Fruit fly (Drosophila melanogaster) whole organism, embryonic: ENCODE results near the gene CG44838.

Source experiments
- Antp ChIP-seq: fragments of 200-800 bp; sonication (Bioruptor generic); optimal IDR thresholded peaks from 3 replicates; lab custom pipeline; 2016; ENCODE audit warnings: missing biosample characterization, missing genetic modification characterization
- CG10366 ChIP-seq: fragments of 200-800 bp; sonication (Bioruptor generic); IDR thresholded peaks from 2 replicates; pipeline ENCODE4 v1.3.6; 2022; ENCODE audit warnings: missing biosample characterization, missing genetic modification characterization
- CG11560 ChIP-seq: fragments of 200-800 bp; sonication (Bioruptor generic); IDR thresholded peaks from 3 replicates; pipeline ENCODE4 v1.3.6; 2022; ENCODE audit warnings: missing biosample characterization, missing genetic modification characterization
- CG11695 ChIP-seq: fragments of 200-800 bp; sonication (Bioruptor generic); IDR thresholded peaks from 3 replicates; pipeline ENCODE4 v1.3.6; 2022; ENCODE audit warnings: missing biosample characterization, missing genetic modification characterization
- CG12155 ChIP-seq: fragments of 200-800 bp; sonication (Bioruptor generic); optimal IDR thresholded peaks from 3 replicates; lab custom pipeline; 2016; ENCODE audit warnings: missing biosample characterization, missing genetic modification characterization
- CG12219 ChIP-seq: fragments of 200-800 bp; sonication (Bioruptor generic); optimal IDR thresholded peaks from 3 replicates; lab custom pipeline; 2018; ENCODE audit warnings: missing biosample characterization, mild to moderate bottlenecking, missing genetic modification characterization
- CG13287 ChIP-seq: fragments of 200-800 bp; sonication (Bioruptor generic); IDR thresholded peaks from 2 replicates; pipeline ENCODE4 v1.3.6; 2022; ENCODE audit warnings: missing biosample characterization, missing genetic modification characterization; ENCODE audit not compliant: partially characterized antibody
- CG13894 ChIP-seq: fragments of 200-800 bp; sonication (Bioruptor generic); optimal IDR thresholded peaks from 3 replicates; lab custom pipeline; 2018; ENCODE audit warnings: missing biosample characterization, mild to moderate bottlenecking, missing genetic modification characterization, moderate library complexity
- CG14050 ChIP-seq: fragments of 200-800 bp; sonication (Bioruptor generic); IDR thresholded peaks from 3 replicates; pipeline ENCODE4 v1.3.6; 2022; ENCODE audit warnings: missing biosample characterization, missing genetic modification characterization
- CG17568 ChIP-seq: fragments of 200-800 bp; sonication (Bioruptor generic); optimal IDR thresholded peaks from 2 replicates; lab custom pipeline; 2018; ENCODE audit warnings: missing biosample characterization, mild to moderate bottlenecking, missing genetic modification characterization, moderate library complexity
- CG17802 ChIP-seq: fragments of 200-800 bp; sonication (Bioruptor generic); optimal IDR thresholded peaks from 2 replicates; lab custom pipeline; 2018; ENCODE audit warnings: missing biosample characterization, mild to moderate bottlenecking, missing genetic modification characterization, moderate library complexity
- CG2678 ChIP-seq: fragments of 200-800 bp; sonication (Bioruptor generic); optimal IDR thresholded peaks from 3 replicates; lab custom pipeline; 2019; ENCODE audit warnings: missing biosample characterization, mild to moderate bottlenecking, missing genetic modification characterization, moderate library complexity
- CG2712 ChIP-seq: fragments of 200-800 bp; optimal IDR thresholded peaks from 3 replicates; lab custom pipeline; 2019; ENCODE audit warnings: missing biosample characterization, mild to moderate bottlenecking, missing genetic modification characterization, moderate library complexity
- CG2875 ChIP-seq: fragments of 200-800 bp; sonication (Bioruptor generic); optimal IDR thresholded peaks from 2 replicates; lab custom pipeline; 2017; ENCODE audit warnings: missing biosample characterization, mild to moderate bottlenecking, missing genetic modification characterization, missing genetic modification reagents
- CG5953 ChIP-seq: fragments of 200-800 bp; sonication (Bioruptor generic); IDR thresholded peaks from 2 replicates; pipeline ENCODE4 v1.3.6; 2022; ENCODE audit warnings: missing biosample characterization, missing genetic modification characterization
- CG6791 ChIP-seq: fragments of 200-800 bp; sonication (Bioruptor generic); IDR thresholded peaks from 3 replicates; pipeline ENCODE4 v1.3.6; 2022; ENCODE audit warnings: missing biosample characterization, missing genetic modification characterization; ENCODE audit not compliant: partially characterized antibody
- CG9797 ChIP-seq: fragments of 200-800 bp; sonication (Bioruptor generic); optimal IDR thresholded peaks from 3 replicates; lab custom pipeline; 2018; ENCODE audit warnings: missing biosample characterization, mild to moderate bottlenecking, missing genetic modification characterization
- CTCF ChIP-seq: fragments of 200-800 bp; sonication (Bioruptor generic); optimal IDR thresholded peaks from 2 replicates; lab custom pipeline; 2017; ENCODE audit warnings: missing biosample characterization, mild to moderate bottlenecking, missing genetic modification characterization, moderate library complexity
- Eip74EF ChIP-seq, 2 experiments: fragments of 200-800 bp in 1 of 2; fragments of >200 bp in 1 of 2; sonication (Bioruptor generic) in 1 of 2; optimal IDR thresholded peaks; 2 replicates each; lab custom pipeline; 2017 to 2019; ENCODE audit warnings: missing biosample characterization in 2 of 2, missing genetic modification characterization in 2 of 2, mild to moderate bottlenecking in 1 of 2, moderate library complexity in 1 of 2
- H2.0 ChIP-seq: fragments of 200-800 bp; sonication (Bioruptor generic); IDR thresholded peaks from 2 replicates; pipeline ENCODE4 v1.3.6; 2022; ENCODE audit warnings: missing biosample characterization, missing genetic modification characterization
- Hr51 ChIP-seq, 2 experiments: fragments of 200-800 bp; sonication (Bioruptor generic); optimal IDR thresholded peaks; 2 replicates in 1 of 2; 3 replicates in 1 of 2; lab custom pipeline; 2016 to 2018; ENCODE audit warnings: missing biosample characterization in 2 of 2, missing genetic modification characterization in 2 of 2, mild to moderate bottlenecking in 1 of 2, moderate library complexity in 1 of 2
- NK7.1 ChIP-seq: fragments of 200-800 bp; sonication (Bioruptor generic); optimal IDR thresholded peaks from 3 replicates; lab custom pipeline; 2016; ENCODE audit warnings: missing biosample characterization, missing genetic modification characterization
- Oli ChIP-seq: fragments of 200-800 bp; sonication (Bioruptor generic); optimal IDR thresholded peaks from 2 replicates; lab custom pipeline; 2018; ENCODE audit warnings: missing biosample characterization, mild to moderate bottlenecking, missing genetic modification characterization, moderate library complexity
- Sry-β ChIP-seq: fragments of 200-800 bp; sonication (Bioruptor generic); optimal IDR thresholded peaks from 2 replicates; lab custom pipeline; 2018; ENCODE audit warnings: missing biosample characterization, mild to moderate bottlenecking, missing genetic modification characterization, moderate library complexity
- Ssrp ChIP-seq: fragments of 200-800 bp; sonication (Bioruptor generic); optimal IDR thresholded peaks from 2 replicates; lab custom pipeline; 2018; ENCODE audit warnings: missing biosample characterization, mild to moderate bottlenecking, missing genetic modification characterization, moderate library complexity
- Taf1 ChIP-seq: fragments of 200-800 bp; sonication (Bioruptor generic); IDR thresholded peaks from 2 replicates; pipeline ENCODE4 v1.3.6; 2022; ENCODE audit warnings: missing biosample characterization, missing genetic modification characterization
- Usf ChIP-seq: fragments of 200-800 bp; sonication (Bioruptor generic); optimal IDR thresholded peaks from 2 replicates; lab custom pipeline; 2017; ENCODE audit warnings: missing genotype, missing biosample characterization, missing genetic modification characterization
- abd-A ChIP-seq: fragments of 200-800 bp; sonication (Bioruptor generic); optimal IDR thresholded peaks from 3 replicates; lab custom pipeline; 2019; ENCODE audit warnings: missing biosample characterization, mild to moderate bottlenecking, missing genetic modification characterization, moderate library complexity
- ap ChIP-seq: fragments of 200-800 bp; sonication (Bioruptor generic); IDR thresholded peaks from 2 replicates; pipeline ENCODE4 v1.3.6; 2022; ENCODE audit warnings: missing biosample characterization, missing genetic modification characterization
- az2 ChIP-seq: fragments of 200-800 bp; sonication (Bioruptor generic); optimal IDR thresholded peaks from 3 replicates; lab custom pipeline; 2016; ENCODE audit warnings: missing biosample characterization, missing genetic modification characterization
- bsh ChIP-seq, 2 experiments: fragments of 200-800 bp; sonication (Bioruptor generic); optimal IDR thresholded peaks; 2 replicates each; lab custom pipeline; 2017 to 2018; ENCODE audit warnings: mild to moderate bottlenecking in 2 of 2, missing biosample characterization in 2 of 2, missing genetic modification characterization in 2 of 2, moderate library complexity in 1 of 2
- fd64A ChIP-seq: fragments of 200-800 bp; sonication (Bioruptor generic); optimal IDR thresholded peaks from 3 replicates; lab custom pipeline; 2018; ENCODE audit warnings: missing biosample characterization, mild to moderate bottlenecking, missing genetic modification characterization
- gfzf ChIP-seq: fragments of 200-800 bp; sonication (Bioruptor generic); optimal IDR thresholded peaks from 2 replicates; lab custom pipeline; 2016; ENCODE audit warnings: missing biosample characterization, mild to moderate bottlenecking, missing genetic modification characterization, moderate library complexity
- grau ChIP-seq: fragments of 200-800 bp; optimal IDR thresholded peaks from 3 replicates; lab custom pipeline; 2019; ENCODE audit warnings: missing biosample characterization, mild to moderate bottlenecking, missing genetic modification characterization, moderate library complexity
- gsb-n ChIP-seq: fragments of 200-800 bp; sonication (Bioruptor generic); optimal IDR thresholded peaks from 3 replicates; lab custom pipeline; 2018; ENCODE audit warnings: missing biosample characterization, mild to moderate bottlenecking, missing genetic modification characterization
- hb ChIP-seq: fragments of 200-800 bp; sonication (Bioruptor generic); IDR thresholded peaks from 3 replicates; pipeline ENCODE4 v1.3.6; 2022; ENCODE audit warnings: missing biosample characterization, missing genetic modification characterization; ENCODE audit not compliant: partially characterized antibody
- nerfin-1 ChIP-seq: fragments of 200-800 bp; sonication (Bioruptor generic); optimal IDR thresholded peaks from 3 replicates; lab custom pipeline; 2019; ENCODE audit warnings: missing biosample characterization, mild to moderate bottlenecking, missing genetic modification characterization, moderate library complexity
- pan ChIP-seq, 4 experiments: fragments of >200 bp in 3 of 4; fragments of 200-800 bp in 1 of 4; sonication (Bioruptor generic) in 1 of 4; optimal IDR thresholded peaks in 3 of 4; IDR thresholded peaks in 1 of 4; 2 replicates each; pipeline versions ENCODE4 v1.3.6 to Lab custom; 2017 to 2022; ENCODE audit warnings: missing biosample characterization in 2 of 4, missing genetic modification characterization in 2 of 4, mixed read lengths in 1 of 4
- row ChIP-seq: fragments of 200-800 bp; sonication (Bioruptor generic); IDR thresholded peaks from 3 replicates; pipeline ENCODE4 v1.3.6; 2022; ENCODE audit warnings: missing biosample characterization, missing genetic modification characterization
- schlank ChIP-seq: fragments of 200-800 bp; sonication (Bioruptor generic); optimal IDR thresholded peaks from 2 replicates; lab custom pipeline; 2018; ENCODE audit warnings: missing biosample characterization, mild to moderate bottlenecking, missing genetic modification characterization
- sim ChIP-seq: fragments of 200-800 bp; sonication (Bioruptor generic); IDR thresholded peaks from 2 replicates; pipeline ENCODE4 v1.3.6; 2022; ENCODE audit warnings: missing biosample characterization, missing genetic modification characterization
- slbo ChIP-seq: fragments of 200-800 bp; sonication (Bioruptor generic); IDR thresholded peaks from 2 replicates; pipeline ENCODE4 v1.3.6; 2022; ENCODE audit warnings: missing biosample characterization, missing genetic modification characterization
- sob ChIP-seq: fragments of 200-800 bp; sonication (Bioruptor generic); IDR thresholded peaks from 2 replicates; pipeline ENCODE4 v1.3.6; 2022; ENCODE audit warnings: missing biosample characterization, missing genetic modification characterization
- tna ChIP-seq: fragments of 200-800 bp; sonication (Bioruptor generic); IDR thresholded peaks from 2 replicates; pipeline ENCODE4 v1.3.6; 2022; ENCODE audit warnings: missing biosample characterization, missing genetic modification characterization; ENCODE audit not compliant: partially characterized antibody
- unpg ChIP-seq: fragments of 200-800 bp; sonication (Bioruptor generic); optimal IDR thresholded peaks from 3 replicates; lab custom pipeline; 2018; ENCODE audit warnings: missing biosample characterization, mild to moderate bottlenecking, missing genetic modification characterization, moderate library complexity
- zf30C ChIP-seq: fragments of 200-800 bp; sonication (Bioruptor generic); optimal IDR thresholded peaks from 3 replicates; lab custom pipeline; 2018; ENCODE audit warnings: missing biosample characterization, mild to moderate bottlenecking, missing genetic modification characterization

CG44838 gene

dm6 chr3L:9429665-9430607 is 30.9 kb upstream of the CG44838 start, which contains the start of the genes RpS17 and MTF-1 (continued):
- TF ChIP-seq schlank (peak; percentile 46), Usf (peak; percentile 1), sob (peak; percentile 55; the same call in 1 of the 2 replicates), CG11560 (tag; lab: Robert Waterston, UW) (no peak), CG12155 (GFP tag; lab: Kevin White, UChicago) (peak; percentile 98), az2 (GFP tag; lab: Kevin White, UChicago) (peak; percentile 16), hb (GFP tag; lab: Robert Waterston, UW) (no peak), grau (peak; percentile 40), unpg (peak; percentile 60), row (peak; percentile 10; the same call in 1 of the 3 replicates), abd-A (no peak), NK7.1 (GFP tag; lab: Kevin White, UChicago) (no peak), sim (GFP tag; lab: Robert Waterston, UW) (0 out of 2 replicates have a peak, but pooled peaks have one; percentile 16), CG12219 (GFP tag; lab: Kevin White, UChicago) (peak; percentile 45), CG2875 (GFP tag; lab: Kevin White, UChicago) (no peak), CG17802 (no peak), slbo (GFP tag; lab: Robert Waterston, UW) (peak; percentile 53), Eip74EF (GFP tag; optimal IDR thresholded peaks at IDR 0.05; lab: Kevin White, UChicago) (peak in 1 of 2 experiments; percentile 73), CG9797 (GFP tag; lab: Kevin White, UChicago) (peak; percentile 85), Oli (tag; lab: Kevin White, UChicago) (peak; percentile 40), CG17568 (GFP tag; lab: Kevin White, UChicago) (peak; percentile 78), ap (GFP tag; lab: Robert Waterston, UW) (no peak), bsh (GFP tag; optimal IDR thresholded peaks at IDR 0.05; lab: Kevin White, UChicago) (peak; percentile 45 to 49), CG10366 (GFP tag; lab: Robert Waterston, UW) (peak; percentile 37), CG2678 (tag; lab: Kevin White, UChicago) (peak; percentile 53), Antp (GFP tag; lab: Kevin White, UChicago) (no peak), fd64A (GFP tag; lab: Kevin White, UChicago) (peak; percentile 21), Sry-β (GFP tag; lab: Kevin White, UChicago) (no peak), CG14050 (peak; percentile 42; the same call in 2 of the 3 replicates), CG13287 (GFP tag; lab: Robert Waterston, UW) (peak; percentile 61; the same call in 1 of the 2 replicates), tna (GFP tag; lab: Robert Waterston, UW) (peak; percentile 38; the same call in 1 of the 2 replicates), pan (optimal IDR thresholded peaks at IDR 0.05; lab: Kevin White, UChicago) (no peak), pan (GFP tag; optimal IDR thresholded peaks at IDR 0.05 in 1 of 2, IDR thresholded peaks at IDR 0.05 in 1 of 2) (peak in 1 of 2 experiments; percentile 69), gsb-n (peak; percentile 38), H2.0 (no peak), gfzf (GFP tag; lab: Kevin White, UChicago) (peak; percentile 94), zf30C (GFP tag; lab: Kevin White, UChicago) (peak; percentile 3), CG11695 (GFP tag; lab: Robert Waterston, UW) (no peak; the same call in 2 of the 3 replicates), Hr51 (GFP tag; optimal IDR thresholded peaks at IDR 0.05; lab: Kevin White, UChicago) (no peak), CG6791 (GFP tag; lab: Robert Waterston, UW) (no peak), CTCF (GFP tag; lab: Kevin White, UChicago) (peak; percentile 62), CG13894 (peak; percentile 28), CG2712 (tag; lab: Kevin White, UChicago) (peak; percentile 47), CG5953 (no peak; the same call in 1 of the 2 replicates), Taf1 (GFP tag; lab: Robert Waterston, UW) (no peak), Ssrp (tag; lab: Kevin White, UChicago) (no peak), nerfin-1 (peak; percentile 53)
